Worm (Caenorhabditis elegans): ENCODE data around the gene sds-22.

- TF ChIP-seq ceh-34 (tag; optimal IDR thresholded peaks at IDR 0.05) = no peak
- no peak for TF ChIP-seq hlh-6 (tag; optimal IDR thresholded peaks at IDR 0.05)
- no peak for TF ChIP-seq ama-1 (optimal IDR thresholded peaks at IDR 0.05)
- TF ChIP-seq tbx-2 (tag; optimal IDR thresholded peaks at IDR 0.05) = no peak
- no peak for TF ChIP-seq fkh-10 (GFP tag; optimal IDR thresholded peaks at IDR 0.05)
- TF ChIP-seq nhr-232 (tag; optimal IDR thresholded peaks at IDR 0.05) = no peak
- TF ChIP-seq unc-55 (GFP tag; optimal IDR thresholded peaks at IDR 0.05) = peak; percentile 15
- no peak for TF ChIP-seq T23F11.4 (GFP tag; optimal IDR thresholded peaks at IDR 0.05)
- TF ChIP-seq ceh-30 (tag; optimal IDR thresholded peaks at IDR 0.05) = no peak
These were observed 42.8 kb upstream of the sds-22 start for ce11 chrII:7815406-7815805.

Measured in whole organism, late embryonic.